Worm (Caenorhabditis elegans) whole organism, late embryonic: ENCODE data around the gene Y110A2AL.3.

ENCODE experiments used
- C38D4.7 ChIP-seq: fragments of 200-800 bp; sonication (Bioruptor generic); optimal IDR thresholded peaks from 2 replicates; lab custom pipeline; 2018; ENCODE audit warnings: mild to moderate bottlenecking, missing genetic modification characterization, moderate library complexity, missing compliant biosample characterization
- K02D7.2 ChIP-seq: sonication (generic microtip); optimal IDR thresholded peaks from 2 replicates; lab custom pipeline; 2017; ENCODE audit warnings: mild to moderate bottlenecking, missing genetic modification characterization, missing compliant biosample characterization
- K09A11.1 ChIP-seq: sonication (generic microtip); optimal IDR thresholded peaks from 2 replicates; lab custom pipeline; 2017; ENCODE audit warnings: antibody characterized with exemption, mild to moderate bottlenecking, missing genetic modification characterization, missing compliant biosample characterization; ENCODE audit not compliant: insufficient read depth
- T23F11.4 ChIP-seq: fragments of 200-800 bp; sonication (Bioruptor generic); optimal IDR thresholded peaks from 2 replicates; lab custom pipeline; 2018; ENCODE audit warnings: mild to moderate bottlenecking, missing genetic modification characterization, missing compliant biosample characterization
- Y22D7AL.16 ChIP-seq: sonication (generic microtip); optimal IDR thresholded peaks from 2 replicates; lab custom pipeline; 2016; ENCODE audit warnings: missing genetic modification characterization, missing compliant biosample characterization
- ceh-14 ChIP-seq: sonication (generic microtip); optimal IDR thresholded peaks from 2 replicates; lab custom pipeline; 2016; ENCODE audit warnings: missing genotype, missing genetic modification characterization, missing compliant biosample characterization
- ceh-18 ChIP-seq: sonication (generic microtip); optimal IDR thresholded peaks from 2 replicates; lab custom pipeline; 2016; ENCODE audit warnings: missing genetic modification characterization, missing compliant biosample characterization
- ceh-19 ChIP-seq: fragments of 200-800 bp; sonication (Bioruptor generic); optimal IDR thresholded peaks from 2 replicates; lab custom pipeline; 2018; ENCODE audit warnings: mild to moderate bottlenecking, missing genetic modification characterization, missing compliant biosample characterization
- ceh-2 ChIP-seq: sonication (generic microtip); optimal IDR thresholded peaks from 2 replicates; lab custom pipeline; 2016; ENCODE audit warnings: missing genotype, missing genetic modification characterization, missing compliant biosample characterization
- ceh-22 ChIP-seq: sonication (generic microtip); optimal IDR thresholded peaks from 2 replicates; lab custom pipeline; 2017; ENCODE audit warnings: missing biosample characterization, missing genetic modification characterization
- ceh-24 ChIP-seq: sonication (generic microtip); optimal IDR thresholded peaks from 2 replicates; lab custom pipeline; 2016; ENCODE audit warnings: mild to moderate bottlenecking, missing genetic modification characterization, missing compliant biosample characterization
- ceh-30 ChIP-seq: fragments of 150-350 bp; optimal IDR thresholded peaks from 2 replicates; lab custom pipeline; 2014; ENCODE audit warnings: missing biosample characterization, missing genetic modification characterization
- ceh-45 ChIP-seq: fragments of 200-800 bp; sonication (Bioruptor generic); IDR thresholded peaks from 2 replicates; pipeline ENCODE4 v1.3.6; 2022; ENCODE audit warnings: missing genetic modification reagents, missing genetic modification characterization, missing compliant biosample characterization
- ceh-48 ChIP-seq: sonication (generic microtip); optimal IDR thresholded peaks from 2 replicates; lab custom pipeline; 2016; ENCODE audit warnings: missing genetic modification characterization, inconsistent platforms, missing compliant biosample characterization
- dmd-4 ChIP-seq: sonication (generic microtip); optimal IDR thresholded peaks from 2 replicates; lab custom pipeline; 2016; ENCODE audit warnings: borderline replicate concordance, missing genetic modification characterization, missing compliant biosample characterization
- elt-2 ChIP-seq: sonication (generic microtip); optimal IDR thresholded peaks from 2 replicates; lab custom pipeline; 2016; ENCODE audit warnings: missing genetic modification reagents, missing genetic modification characterization, missing compliant biosample characterization
- ets-4 ChIP-seq: sonication (generic microtip); optimal IDR thresholded peaks from 2 replicates; lab custom pipeline; 2016; ENCODE audit warnings: missing genetic modification characterization, missing compliant biosample characterization
- eyg-1 ChIP-seq: sonication (generic microtip); optimal IDR thresholded peaks from 2 replicates; lab custom pipeline; 2016; ENCODE audit warnings: missing genotype, missing genetic modification characterization, missing compliant biosample characterization
- fax-1 ChIP-seq: sonication (generic microtip); optimal IDR thresholded peaks from 2 replicates; lab custom pipeline; 2016; ENCODE audit warnings: missing genotype, missing genetic modification characterization, missing compliant biosample characterization
- fkh-10 ChIP-seq: fragments of 150-350 bp; optimal IDR thresholded peaks from 2 replicates; lab custom pipeline; 2014; ENCODE audit warnings: missing biosample characterization, missing genetic modification reagents, missing genetic modification characterization
- gmeb-2 ChIP-seq: sonication (generic microtip); optimal IDR thresholded peaks from 2 replicates; lab custom pipeline; 2016; ENCODE audit warnings: missing genetic modification characterization, inconsistent platforms, missing compliant biosample characterization
- hlh-13 ChIP-seq: fragments of 200-800 bp; sonication (Bioruptor generic); optimal IDR thresholded peaks from 2 replicates; lab custom pipeline; 2018; ENCODE audit warnings: mild to moderate bottlenecking, missing genetic modification characterization, missing compliant biosample characterization
- hlh-15 ChIP-seq: sonication (generic microtip); optimal IDR thresholded peaks from 2 replicates; lab custom pipeline; 2016; ENCODE audit warnings: missing genetic modification characterization, missing compliant biosample characterization
- lim-6 ChIP-seq: sonication (generic microtip); optimal IDR thresholded peaks from 2 replicates; lab custom pipeline; 2016; ENCODE audit warnings: missing genetic modification characterization, missing compliant biosample characterization
- madf-2 ChIP-seq: sonication (generic microtip); optimal IDR thresholded peaks from 2 replicates; lab custom pipeline; 2017; ENCODE audit warnings: missing genetic modification characterization, missing compliant biosample characterization
- nfya-1 ChIP-seq: sonication (generic microtip); optimal IDR thresholded peaks from 2 replicates; lab custom pipeline; 2017; ENCODE audit warnings: missing genetic modification characterization, mild to moderate bottlenecking, missing compliant biosample characterization, antibody characterized with exemption, moderate library complexity
- nhr-11 ChIP-seq: fragments of 150-350 bp; optimal IDR thresholded peaks from 2 replicates; lab custom pipeline; 2014; ENCODE audit warnings: missing biosample characterization, missing genetic modification characterization
- nhr-232 ChIP-seq: sonication (generic microtip); optimal IDR thresholded peaks from 2 replicates; lab custom pipeline; 2016; ENCODE audit warnings: missing genetic modification characterization, missing compliant biosample characterization
- pax-1 ChIP-seq: fragments of 150-350 bp; optimal IDR thresholded peaks from 2 replicates; lab custom pipeline; 2014; ENCODE audit warnings: missing biosample characterization, missing genetic modification characterization
- pha-2 ChIP-seq: sonication (generic microtip); optimal IDR thresholded peaks from 2 replicates; lab custom pipeline; 2017; ENCODE audit warnings: mild to moderate bottlenecking, missing genetic modification characterization, missing compliant biosample characterization
- pha-4 ChIP-seq: fragments of 150-350 bp; optimal IDR thresholded peaks from 2 replicates; lab custom pipeline; 2018; ENCODE audit warnings: missing biosample characterization, missing genetic modification reagents, missing genetic modification characterization
- pqm-1 ChIP-seq: sonication (generic microtip); optimal IDR thresholded peaks from 2 replicates; lab custom pipeline; 2016; ENCODE audit warnings: missing genetic modification characterization, missing compliant biosample characterization
- pros-1 ChIP-seq: fragments of 150-350 bp; optimal IDR thresholded peaks from 2 replicates; lab custom pipeline; 2014; ENCODE audit warnings: missing biosample characterization, missing genetic modification reagents, missing genetic modification characterization
- rnt-1 ChIP-seq: sonication (generic microtip); optimal IDR thresholded peaks from 2 replicates; lab custom pipeline; 2016; ENCODE audit warnings: missing genetic modification characterization, missing compliant biosample characterization
- syd-9 ChIP-seq: sonication (generic microtip); optimal IDR thresholded peaks from 2 replicates; lab custom pipeline; 2016; ENCODE audit warnings: mild to moderate bottlenecking, missing genetic modification characterization, moderate library complexity, missing compliant biosample characterization
- ttx-3 ChIP-seq: sonication (generic microtip); optimal IDR thresholded peaks from 2 replicates; lab custom pipeline; 2016; ENCODE audit warnings: missing genetic modification reagents, missing genetic modification characterization, missing compliant biosample characterization
- unc-3 ChIP-seq, 2 experiments: fragments of 200-800 bp in 1 of 2; sonication (Bioruptor generic) in 1 of 2; sonication (generic microtip) in 1 of 2; conservative IDR thresholded peaks in 1 of 2; optimal IDR thresholded peaks in 1 of 2; 2 replicates each; pipeline versions ENCODE4 v1.3.6 to Lab custom; 2016 to 2022; ENCODE audit warnings: missing compliant biosample characterization in 2 of 2, missing genetic modification characterization in 2 of 2, missing genetic modification reagents in 1 of 2
- unc-42 ChIP-seq: sonication (generic microtip); optimal IDR thresholded peaks from 2 replicates; lab custom pipeline; 2016; ENCODE audit warnings: missing genotype, missing genetic modification characterization, missing compliant biosample characterization
- unc-55 ChIP-seq: sonication (generic microtip); optimal IDR thresholded peaks from 2 replicates; lab custom pipeline; 2017; ENCODE audit warnings: missing biosample characterization, missing genetic modification reagents, missing genetic modification characterization
- unc-86 ChIP-seq: sonication (generic microtip); optimal IDR thresholded peaks from 2 replicates; lab custom pipeline; 2016; ENCODE audit warnings: missing genetic modification characterization, missing compliant biosample characterization

The Y110A2AL.3 gene

DNA sequence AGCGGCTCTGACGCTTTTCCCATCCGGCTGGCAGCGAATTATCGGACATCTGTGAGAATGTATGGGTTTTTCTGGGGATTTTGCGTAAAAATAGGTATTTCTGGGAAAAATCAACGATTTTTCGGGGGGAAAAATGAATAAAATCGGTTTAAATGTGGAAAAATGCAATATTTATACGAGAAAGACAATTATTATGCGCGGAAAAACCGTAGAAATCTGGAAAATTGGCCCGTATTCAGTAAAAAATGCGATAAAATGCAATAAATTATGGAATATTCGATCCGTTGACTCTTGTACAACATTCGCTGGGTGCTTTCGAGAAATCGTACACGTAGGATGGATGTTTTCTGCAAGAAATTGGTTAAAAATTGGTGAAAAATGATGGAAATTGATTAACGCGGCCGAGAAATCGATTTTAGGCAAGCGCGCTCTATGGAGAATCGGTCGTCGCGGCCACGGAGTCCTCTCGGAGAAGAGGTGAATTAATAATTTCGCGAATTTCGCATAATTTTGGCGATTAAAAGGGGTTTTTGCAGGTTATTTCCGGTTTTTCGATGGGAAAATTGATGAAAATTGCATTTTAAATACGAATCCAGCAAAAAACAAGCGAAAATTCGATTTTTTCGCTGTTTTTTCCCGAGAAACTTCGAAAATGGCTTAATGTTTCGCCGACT lies 22.2 kb downstream of the Y110A2AL.3 start, which contains the start of gene pinn-1 (continued):
- TF ChIP-seq ets-4 (tag; lab: Kevin White, UChicago), result peak; percentile 98
- peak; percentile 47 for TF ChIP-seq eyg-1
- no peak for TF ChIP-seq gmeb-2 (tag; lab: Kevin White, UChicago)
- no peak for TF ChIP-seq ceh-30 (tag; lab: Kevin White, UChicago)
- TF ChIP-seq ceh-18 (tag; lab: Kevin White, UChicago), result peak; percentile 57
- TF ChIP-seq ceh-2 (tag; lab: Kevin White, UChicago), result peak; percentile 96
- no peak for TF ChIP-seq pqm-1 (tag; lab: Kevin White, UChicago)
- TF ChIP-seq fax-1 (tag; lab: Kevin White, UChicago), result peak; percentile 44
- TF ChIP-seq pha-2 (tag; lab: Kevin White, UChicago), result no peak
- TF ChIP-seq ceh-22 (tag; lab: Kevin White, UChicago), result no peak
- TF ChIP-seq syd-9 (tag; lab: Kevin White, UChicago), result no peak
- no peak for TF ChIP-seq ceh-24 (tag; lab: Kevin White, UChicago)
- peak; percentile 84 for TF ChIP-seq ceh-14 (tag; lab: Kevin White, UChicago)
- no peak for TF ChIP-seq ttx-3 (tag; lab: Kevin White, UChicago)
- peak; percentile 70 for TF ChIP-seq unc-42 (tag; lab: Kevin White, UChicago)
- TF ChIP-seq pros-1 (tag; lab: Kevin White, UChicago), result peak; percentile 45
- no peak for TF ChIP-seq ceh-45 (GFP tag; lab: Robert Waterston, UW)
- TF ChIP-seq hlh-13, result no peak
- no peak for TF ChIP-seq ceh-19 (GFP tag; lab: Kevin White, UChicago)
- TF ChIP-seq nhr-11 (tag; lab: Kevin White, UChicago), result no peak
- no peak for TF ChIP-seq hlh-15
- TF ChIP-seq ceh-48 (tag; lab: Kevin White, UChicago), result peak; percentile 91
- peak; percentile 13 for TF ChIP-seq unc-86 (tag; lab: Kevin White, UChicago)
- TF ChIP-seq unc-3 (GFP tag; conservative IDR thresholded peaks at IDR 0.05; lab: Robert Waterston, UW), result peak; percentile 65
- no peak for TF ChIP-seq unc-3 (tag; optimal IDR thresholded peaks at IDR 0.05; lab: Kevin White, UChicago)

DNA sequence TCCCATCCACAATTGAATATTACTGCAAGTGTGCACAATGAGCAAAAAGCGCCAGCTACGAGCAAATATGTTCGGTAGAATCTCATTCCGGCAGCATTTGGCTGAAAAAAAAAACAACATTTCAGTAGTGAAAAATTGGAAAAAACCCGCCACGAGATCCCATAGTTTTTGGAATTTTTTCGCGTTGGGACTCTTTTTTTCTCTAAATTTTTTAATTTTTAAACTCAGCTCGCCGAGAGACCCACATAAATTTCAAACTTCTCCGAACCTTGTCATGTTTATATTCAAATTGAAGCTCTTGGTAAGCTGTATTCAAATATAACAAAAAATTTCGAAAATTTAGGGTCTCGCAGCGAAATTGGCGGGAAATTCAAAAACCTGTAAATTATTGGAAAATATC lies 27.4 kb downstream of the Y110A2AL.3 start, which contains the start of gene sqv-2:
Gene sqv-2, minus strand, starts transcription at position 101 of the 400 bp plus-strand sequence.
- TF ChIP-seq pax-1 (no peak), ceh-30 (tag; lab: Kevin White, UChicago) (no peak), nfya-1 (tag; lab: Kevin White, UChicago) (no peak)
- TF ChIP-seq, all 69 proteins: peak for 0

ce11 chrII:2900248-2900647 lies 33.4 kb downstream of the Y110A2AL.3 start, which contains the start of gene ubc-26:
TSS of gene ubc-26 (minus strand) at chrII:2900348.
- no peak for TF ChIP-seq madf-2 (tag; lab: Kevin White, UChicago)
- TF ChIP-seq ceh-45 (GFP tag; lab: Robert Waterston, UW), result no peak
- no peak for TF ChIP-seq pqm-1 (tag; lab: Kevin White, UChicago)
- no peak for TF ChIP-seq C38D4.7 (GFP tag; lab: Kevin White, UChicago)
- no peak for TF ChIP-seq K02D7.2 (tag; lab: Kevin White, UChicago)
- no peak for TF ChIP-seq K09A11.1 (tag; lab: Kevin White, UChicago)
- no peak for TF ChIP-seq unc-86 (tag; lab: Kevin White, UChicago)
- TF ChIP-seq lim-6 (tag; lab: Kevin White, UChicago), result no peak
- no peak for TF ChIP-seq fkh-10 (GFP tag; lab: Kevin White, UChicago)
- TF ChIP-seq T23F11.4 (GFP tag; lab: Kevin White, UChicago), result no peak
- TF ChIP-seq elt-2 (tag; lab: Kevin White, UChicago), result no peak
- TF ChIP-seq unc-55 (GFP tag; lab: Kevin White, UChicago), result no peak
- TF ChIP-seq dmd-4, result no peak
- no peak for TF ChIP-seq Y22D7AL.16 (tag; lab: Kevin White, UChicago)
- TF ChIP-seq nhr-232 (tag; lab: Kevin White, UChicago), result no peak
- TF ChIP-seq pha-4 (tag; lab: Kevin White, UChicago), result no peak
- no peak for TF ChIP-seq ceh-24 (tag; lab: Kevin White, UChicago)
- TF ChIP-seq rnt-1 (tag; lab: Kevin White, UChicago), result no peak
